Worm (Caenorhabditis elegans): Measurements from ENCODE around the gene jhdm-1.

ce11 chrIII:6498176-6498575, 43.9 kb downstream of the jhdm-1 start, which contains the start of gene sdz-15:
- TF ChIP-seq mab-5 (tag; optimal IDR thresholded peaks at IDR 0.05) (no peak), unc-62 (GFP tag; optimal IDR thresholded peaks at IDR 0.05) (no peak), R02D3.7 (tag; optimal IDR thresholded peaks at IDR 0.05) (no peak), ceh-82 (tag; optimal IDR thresholded peaks at IDR 0.05) (no peak), nhr-77 (tag; optimal IDR thresholded peaks at IDR 0.05) (no peak)

Measured in whole organism, L2 larva.